Worm (Caenorhabditis elegans) whole organism, midembryonic: ENCODE results near the gene Y43C5A.7.

ENCODE experiments used
- T22C8.4 ChIP-seq: fragments of 200-800 bp; sonication (Bioruptor generic); IDR thresholded peaks from 2 replicates; pipeline ENCODE4 v1.3.6; 2022; ENCODE audit warnings: missing genetic modification characterization, missing compliant biosample characterization
- cog-1 ChIP-seq: sonication (generic microtip); optimal IDR thresholded peaks from 2 replicates; lab custom pipeline; 2016; ENCODE audit warnings: missing genetic modification characterization, missing compliant biosample characterization
- flt-1 ChIP-seq: fragments of 200-800 bp; sonication (Bioruptor generic); IDR thresholded peaks from 2 replicates; pipeline ENCODE4 v1.3.6; 2022; ENCODE audit warnings: missing genetic modification characterization, missing compliant biosample characterization
- klf-2 ChIP-seq: fragments of 200-800 bp; sonication (Bioruptor generic); conservative IDR thresholded peaks from 2 replicates; pipeline ENCODE4 v1.3.6; 2022; ENCODE audit warnings: missing genetic modification reagents, missing genetic modification characterization, missing compliant biosample characterization
- med-1 ChIP-seq: sonication (generic microtip); optimal IDR thresholded peaks from 2 replicates; lab custom pipeline; 2017; ENCODE audit warnings: missing genetic modification characterization, mild to moderate bottlenecking, missing compliant biosample characterization, antibody characterized with exemption, missing genetic modification reagents; ENCODE audit not compliant: insufficient read depth
- ref-1 ChIP-seq: fragments of 200-800 bp; sonication (Bioruptor generic); conservative IDR thresholded peaks from 2 replicates; pipeline ENCODE4 v1.3.6; 2022; ENCODE audit warnings: missing genetic modification reagents, missing genetic modification characterization, missing compliant biosample characterization
- tab-1 ChIP-seq: fragments of 200-800 bp; sonication (Bioruptor generic); IDR thresholded peaks from 2 replicates; pipeline ENCODE4 v1.3.6; 2022; ENCODE audit warnings: missing genetic modification characterization, missing compliant biosample characterization
- ztf-23 ChIP-seq: fragments of 200-800 bp; sonication (Bioruptor generic); IDR thresholded peaks from 2 replicates; pipeline ENCODE4 v1.3.6; 2022; ENCODE audit warnings: missing genetic modification reagents, missing genetic modification characterization, missing compliant biosample characterization
- ztf-29 ChIP-seq: fragments of 200-800 bp; sonication (Bioruptor generic); IDR thresholded peaks from 2 replicates; pipeline ENCODE4 v1.3.6; 2022; ENCODE audit warnings: missing genetic modification reagents, missing genetic modification characterization, missing compliant biosample characterization

Gene Y43C5A.7

DNA sequence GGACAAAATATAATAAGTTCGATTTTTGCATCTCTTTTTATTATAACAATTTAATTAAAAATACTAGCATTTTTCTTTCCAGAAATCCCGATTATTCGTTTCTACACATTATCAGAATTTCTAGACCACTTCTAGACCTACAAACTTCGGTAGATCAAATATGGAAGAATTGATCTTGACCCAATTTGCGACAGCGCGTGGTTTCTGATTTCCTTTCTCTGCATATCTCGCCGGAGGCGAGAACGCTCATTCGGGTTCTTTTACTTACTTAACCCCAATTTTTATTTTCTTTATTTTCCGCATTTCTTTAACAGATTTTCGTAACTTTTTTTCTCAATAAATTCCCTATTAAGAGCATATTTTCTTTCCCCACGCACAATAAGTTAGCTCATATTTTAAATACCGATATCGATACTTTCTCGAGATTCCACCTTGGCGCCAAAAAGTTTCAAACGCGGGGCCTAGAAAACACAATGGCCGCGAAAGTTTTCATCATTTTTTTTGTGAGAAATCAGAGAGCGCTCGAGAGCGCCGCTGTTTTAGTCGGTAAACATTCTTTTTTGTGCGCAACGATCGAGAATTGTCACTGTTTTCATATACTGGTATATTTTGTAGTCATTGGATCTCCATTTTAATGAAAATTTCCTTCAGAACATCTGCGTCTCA lies 34.5 kb upstream of the Y43C5A.7 start:
- TF ChIP-seq tab-1 (GFP tag; lab: Robert Waterston, UW) (no peak), cog-1 (tag; lab: Kevin White, UChicago) (no peak), ref-1 (GFP tag; lab: Robert Waterston, UW) (no peak), flt-1 (GFP tag; lab: Robert Waterston, UW) (no peak), med-1 (GFP tag; lab: Kevin White, UChicago) (no peak), T22C8.4 (GFP tag; lab: Robert Waterston, UW) (no peak), ztf-23 (no peak), klf-2 (no peak), ztf-29 (GFP tag; lab: Robert Waterston, UW) (no peak)

DNA sequence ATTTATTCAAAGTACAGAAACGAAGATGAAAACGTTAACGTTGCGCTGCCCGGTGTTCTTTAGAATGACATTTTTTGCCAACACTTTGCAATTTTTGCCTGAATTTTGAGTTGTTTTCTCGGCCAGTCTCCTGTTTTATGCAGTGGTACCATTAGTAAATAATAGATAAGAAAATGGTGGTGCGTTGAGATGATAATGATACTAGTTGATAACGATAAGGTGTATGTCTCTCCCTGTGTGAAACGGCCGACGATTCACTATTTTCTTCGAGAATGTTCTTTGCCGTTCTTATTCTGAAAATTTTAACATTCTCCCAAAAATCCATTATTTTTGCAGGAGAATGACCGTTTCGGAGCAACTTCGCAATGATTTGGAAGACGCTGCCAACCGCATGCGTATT lies 33.8 kb upstream of the Y43C5A.7 start, which contains the start of gene tkt-1:
Gene tkt-1, plus strand, starts transcription at position 337 of the 400 bp plus-strand sequence.
- TF ChIP-seq T22C8.4 (GFP tag; lab: Robert Waterston, UW) (no peak), cog-1 (tag; lab: Kevin White, UChicago) (no peak), ztf-23 (no peak), tab-1 (GFP tag; lab: Robert Waterston, UW) (no peak), ztf-29 (GFP tag; lab: Robert Waterston, UW) (no peak), flt-1 (GFP tag; lab: Robert Waterston, UW) (no peak), med-1 (GFP tag; lab: Kevin White, UChicago) (no peak)

DNA sequence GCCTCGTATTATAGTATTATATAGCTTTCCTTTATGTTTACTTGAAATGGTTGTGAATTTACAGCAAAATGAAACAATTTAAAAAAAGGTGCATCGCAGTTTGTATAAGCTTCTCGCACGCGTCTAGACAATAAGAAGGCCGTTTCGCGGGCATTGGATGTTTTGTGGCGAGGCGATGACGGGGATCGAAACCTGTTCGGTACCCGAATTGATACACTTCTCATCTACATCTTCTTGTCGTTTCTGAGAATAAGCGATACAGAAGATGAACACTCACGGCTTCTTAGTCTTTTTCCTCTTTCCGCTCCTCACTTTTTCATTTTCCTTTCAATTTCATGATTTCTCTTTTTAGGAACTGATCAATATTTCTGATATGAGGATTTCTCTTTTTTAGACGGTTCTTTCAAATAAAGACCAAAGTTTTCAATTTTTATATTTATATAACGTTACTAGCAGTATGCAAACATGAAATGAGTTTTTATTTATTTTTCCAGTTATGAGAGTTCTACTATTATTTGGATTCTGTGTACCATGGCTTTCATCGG lies 31.3 kb upstream of the Y43C5A.7 start, which contains the start of gene F01G10.10:
Gene F01G10.10, plus strand, starts transcription at position 495 of the 545 bp plus-strand sequence.
- TF ChIP-seq flt-1 (GFP tag; lab: Robert Waterston, UW), result no peak
- no peak for TF ChIP-seq ztf-23
- no peak for TF ChIP-seq tab-1 (GFP tag; lab: Robert Waterston, UW)
- no peak for TF ChIP-seq ref-1 (GFP tag; lab: Robert Waterston, UW)
- TF ChIP-seq klf-2, result no peak
- TF ChIP-seq ztf-29 (GFP tag; lab: Robert Waterston, UW), result no peak
- no peak for TF ChIP-seq T22C8.4 (GFP tag; lab: Robert Waterston, UW)
- no peak for TF ChIP-seq cog-1 (tag; lab: Kevin White, UChicago)
- no peak for TF ChIP-seq med-1 (GFP tag; lab: Kevin White, UChicago)

DNA sequence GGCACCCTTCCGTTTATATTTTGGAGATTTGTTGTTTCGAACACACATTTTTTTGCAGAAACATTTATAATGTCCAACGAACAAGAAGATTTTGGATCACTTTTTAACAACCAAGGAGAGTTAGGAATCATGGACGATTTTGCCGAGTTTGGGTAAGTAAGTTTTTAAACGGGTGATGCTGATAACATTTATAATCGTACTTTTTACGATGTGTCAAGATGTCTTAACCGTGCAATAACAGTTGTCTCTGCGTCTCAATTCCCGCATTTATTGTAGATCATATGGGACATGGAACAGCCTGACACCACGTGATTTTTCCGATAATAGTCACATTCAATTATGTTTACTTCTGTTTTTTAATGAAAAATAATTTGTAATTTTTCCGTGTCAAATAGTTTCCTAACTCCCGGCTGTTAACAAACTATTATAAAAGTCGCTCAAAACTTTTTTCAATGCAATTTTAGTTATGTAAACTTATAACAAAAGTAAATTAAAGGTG lies 26.4 kb upstream of the Y43C5A.7 start, which contains the start of gene daf-14:
Gene daf-14, plus strand, starts transcription at position 51 of the 499 bp plus-strand sequence.
- TF ChIP-seq ztf-23 (no peak), ztf-29 (GFP tag; lab: Robert Waterston, UW) (no peak), flt-1 (GFP tag; lab: Robert Waterston, UW) (no peak), med-1 (GFP tag; lab: Kevin White, UChicago) (no peak), tab-1 (GFP tag; lab: Robert Waterston, UW) (no peak), T22C8.4 (GFP tag; lab: Robert Waterston, UW) (no peak), ref-1 (GFP tag; lab: Robert Waterston, UW) (no peak), klf-2 (no peak), cog-1 (tag; lab: Kevin White, UChicago) (no peak)

DNA sequence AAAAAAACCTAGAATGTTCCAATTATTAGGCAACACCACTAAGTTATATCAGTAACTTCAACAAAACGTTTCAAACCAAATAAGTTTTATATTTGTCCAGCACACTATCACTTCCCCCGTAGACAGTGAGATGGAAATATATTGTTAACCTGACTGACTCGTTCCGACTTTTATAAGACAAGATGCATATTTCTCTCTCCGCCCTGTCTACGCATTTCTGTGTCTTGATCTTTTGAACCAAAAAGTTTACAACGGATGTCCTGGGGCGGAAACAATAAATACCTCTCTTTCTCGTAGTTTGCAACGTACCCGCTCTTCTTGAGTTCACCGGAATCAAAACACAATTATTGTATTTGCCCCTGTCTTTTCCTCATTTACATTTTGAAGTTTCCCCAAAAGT lies 25.8 kb upstream of the Y43C5A.7 start:
- TF ChIP-seq ztf-29 (GFP tag; lab: Robert Waterston, UW) (no peak), tab-1 (GFP tag; lab: Robert Waterston, UW) (no peak), ztf-23 (no peak)

DNA sequence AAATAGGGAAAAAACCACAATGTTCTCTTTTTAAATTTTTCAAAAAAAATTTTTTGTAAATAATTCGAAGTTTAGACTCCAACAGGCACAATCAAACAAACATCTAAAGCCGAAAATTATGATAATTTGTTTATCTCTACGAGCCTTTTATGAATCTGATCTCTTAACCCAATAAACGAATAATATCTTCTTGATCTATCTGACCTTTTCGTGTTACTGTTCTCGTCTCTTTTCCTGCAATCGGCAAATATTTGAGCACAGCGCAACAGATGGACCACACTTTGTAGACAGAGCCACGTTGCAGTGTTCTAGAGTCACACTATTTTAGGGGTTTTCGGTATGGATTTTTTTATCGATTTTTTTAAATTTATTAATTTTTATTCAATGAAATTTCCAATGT lies 25.3 kb upstream of the Y43C5A.7 start:
- TF ChIP-seq ztf-23 (no peak), T22C8.4 (GFP tag; lab: Robert Waterston, UW) (peak; percentile 19; the same call in 1 of the 2 replicates), med-1 (GFP tag; lab: Kevin White, UChicago) (no peak)

DNA sequence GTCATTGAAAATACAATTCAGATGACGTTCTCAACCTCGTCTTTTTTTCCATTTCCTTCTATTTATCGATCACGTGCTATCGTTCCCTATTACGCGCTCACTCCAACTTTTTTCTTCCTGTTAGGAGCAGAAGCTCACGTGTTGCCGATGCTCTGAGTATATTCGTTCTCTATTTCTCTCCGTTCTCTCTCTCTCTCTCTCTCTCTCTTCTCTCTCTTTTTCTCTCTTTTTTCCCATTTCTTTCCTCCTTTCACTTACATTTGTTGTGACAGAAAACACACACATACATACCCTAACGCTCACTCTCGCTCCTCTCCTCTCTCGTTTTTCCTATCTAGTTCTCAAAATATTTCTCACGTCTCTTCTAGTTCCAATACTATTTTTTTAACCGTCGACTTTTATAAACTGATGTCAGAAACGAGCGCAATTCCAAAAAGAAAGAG lies 24.7 kb upstream of the Y43C5A.7 start:
- TF ChIP-seq tab-1 (GFP tag; lab: Robert Waterston, UW) (no peak), T22C8.4 (GFP tag; lab: Robert Waterston, UW) (no peak), flt-1 (GFP tag; lab: Robert Waterston, UW) (no peak), ztf-23 (no peak), ztf-29 (GFP tag; lab: Robert Waterston, UW) (no peak), med-1 (GFP tag; lab: Kevin White, UChicago) (no peak), ref-1 (GFP tag; lab: Robert Waterston, UW) (no peak), cog-1 (tag; lab: Kevin White, UChicago) (peak; percentile 36)

DNA sequence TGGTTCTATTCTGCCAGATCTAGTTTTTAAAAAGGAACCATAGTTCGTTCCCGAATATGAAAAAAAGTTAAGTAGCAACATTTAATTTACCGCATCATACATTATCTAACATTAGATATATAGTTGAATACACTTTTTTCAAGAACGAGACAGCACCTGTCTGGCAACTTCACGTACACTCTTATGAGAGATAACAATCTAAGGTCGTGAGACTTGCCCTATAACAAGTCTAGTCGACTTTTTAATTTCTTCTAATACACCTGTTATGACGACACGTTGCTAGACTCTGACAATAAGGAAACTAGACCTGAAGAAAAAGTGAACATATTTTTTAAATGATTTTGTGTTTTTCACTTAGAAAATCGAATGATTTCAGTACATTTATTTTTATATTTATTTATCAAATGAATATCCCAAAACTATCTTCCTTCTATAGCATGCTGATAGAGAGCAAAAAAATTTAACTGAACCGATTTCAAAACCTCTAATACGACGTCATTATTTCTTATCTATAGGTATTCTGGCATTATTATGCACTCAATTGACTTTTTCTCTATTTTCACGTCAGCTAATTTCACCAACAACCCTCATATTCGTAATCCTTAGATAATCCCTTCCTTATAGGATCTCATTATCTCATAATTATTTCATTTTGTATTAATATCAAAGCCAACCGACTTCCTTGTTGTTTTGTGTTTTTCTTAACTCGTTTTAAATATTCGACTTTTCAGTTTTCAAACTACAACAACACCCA lies 24.0 kb upstream of the Y43C5A.7 start:
- no peak for TF ChIP-seq flt-1 (GFP tag; lab: Robert Waterston, UW)
- TF ChIP-seq ztf-29 (GFP tag; lab: Robert Waterston, UW), result no peak
- no peak for TF ChIP-seq tab-1 (GFP tag; lab: Robert Waterston, UW)
- TF ChIP-seq ref-1 (GFP tag; lab: Robert Waterston, UW), result no peak
- TF ChIP-seq ztf-23, result no peak
- no peak for TF ChIP-seq klf-2
- TF ChIP-seq med-1 (GFP tag; lab: Kevin White, UChicago), result no peak
- no peak for TF ChIP-seq cog-1 (tag; lab: Kevin White, UChicago)
- no peak for TF ChIP-seq T22C8.4 (GFP tag; lab: Robert Waterston, UW)

DNA sequence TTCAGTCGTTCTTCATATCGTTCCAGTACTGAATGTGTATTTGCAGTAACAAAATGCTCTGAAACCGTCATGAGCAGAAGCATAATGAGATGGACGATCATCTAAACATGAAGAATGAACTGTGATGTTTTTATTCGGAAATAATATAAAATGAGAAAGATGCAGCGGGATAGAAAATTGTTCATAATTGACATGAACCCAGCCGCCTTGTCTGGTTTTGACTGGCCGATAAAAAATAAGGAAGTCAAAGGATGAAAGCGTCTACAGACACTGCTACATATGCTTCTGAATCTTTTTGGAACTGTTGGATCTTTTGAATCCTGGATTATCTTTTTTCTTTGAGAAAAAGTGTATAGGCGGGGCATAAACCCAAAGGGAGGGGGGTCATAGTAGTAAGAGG lies 17.5 kb upstream of the Y43C5A.7 start, which contains the start of gene F01G10.9:
Gene F01G10.9, minus strand, starts transcription at position 101 of the 400 bp plus-strand sequence.
- TF ChIP-seq tab-1 (GFP tag; lab: Robert Waterston, UW) (no peak), flt-1 (GFP tag; lab: Robert Waterston, UW) (no peak), ztf-23 (no peak), ref-1 (GFP tag; lab: Robert Waterston, UW) (no peak), klf-2 (no peak), cog-1 (tag; lab: Kevin White, UChicago) (no peak), med-1 (GFP tag; lab: Kevin White, UChicago) (no peak), T22C8.4 (GFP tag; lab: Robert Waterston, UW) (no peak), ztf-29 (GFP tag; lab: Robert Waterston, UW) (no peak)
